Worm (Caenorhabditis elegans) whole organism, L4 larva: ENCODE results near the gene ruvb-2.
A peak's percentile ranks its signal among the peaks of the same experiment; 100 is the strongest.

Source experiments
- F37D6.2 ChIP-seq: sonication (generic microtip); optimal IDR thresholded peaks from 2 replicates; lab custom pipeline; 2016; ENCODE audit warnings: mild to moderate bottlenecking, missing genetic modification characterization, missing compliant biosample characterization
- F49E8.2 ChIP-seq: sonication (generic microtip); optimal IDR thresholded peaks from 2 replicates; lab custom pipeline; 2016; ENCODE audit warnings: missing compliant biosample characterization, mild to moderate bottlenecking, missing genetic modification characterization, borderline replicate concordance
- T26A8.4 ChIP-seq: fragments of 200-800 bp; sonication (Bioruptor generic); IDR thresholded peaks from 2 replicates; pipeline ENCODE4 v1.3.6; 2022; ENCODE audit warnings: missing genetic modification characterization, missing compliant biosample characterization
- Y5F2A.4 ChIP-seq: fragments of 200-800 bp; sonication (Bioruptor generic); optimal IDR thresholded peaks from 2 replicates; lab custom pipeline; 2018; ENCODE audit warnings: mild to moderate bottlenecking, missing genetic modification characterization, missing compliant biosample characterization
- ZK337.2 ChIP-seq: fragments of 200-800 bp; sonication (Bioruptor generic); IDR thresholded peaks from 2 replicates; pipeline ENCODE4 v1.3.6; 2022; ENCODE audit warnings: missing genetic modification reagents, missing genetic modification characterization, missing compliant biosample characterization
- ZK546.5 ChIP-seq, 2 experiments: sonication (generic microtip); optimal IDR thresholded peaks; 2 replicates each; lab custom pipeline; 2017; ENCODE audit warnings: missing biosample characterization in 2 of 2, missing genetic modification characterization in 2 of 2
- aha-1 ChIP-seq: fragments of 150-350 bp; peaks from one replicate; lab custom pipeline; 2014; ENCODE audit warnings: missing biosample characterization, missing genetic modification characterization
- ceh-20 ChIP-seq: fragments of 200-800 bp; sonication (Bioruptor generic); IDR thresholded peaks from 2 replicates; pipeline ENCODE4 v1.3.6; 2022; ENCODE audit warnings: missing genetic modification reagents, missing genetic modification characterization, missing compliant biosample characterization
- ceh-44 ChIP-seq: fragments of 200-800 bp; sonication (Bioruptor generic); IDR thresholded peaks from 2 replicates; pipeline ENCODE4 v1.3.6; 2022; ENCODE audit warnings: missing genetic modification reagents, missing genetic modification characterization, missing compliant biosample characterization
- ctbp-1 ChIP-seq: fragments of 200-800 bp; sonication (Bioruptor generic); IDR thresholded peaks from 2 replicates; pipeline ENCODE4 v1.3.6; 2022; ENCODE audit warnings: missing genetic modification reagents, missing genetic modification characterization, missing compliant biosample characterization
- daf-16 ChIP-seq, 3 experiments: sonication (generic microtip); optimal IDR thresholded peaks; 2 replicates each; lab custom pipeline; 2016 to 2017; ENCODE audit warnings: missing genetic modification characterization in 3 of 3, missing genetic modification reagents in 3 of 3, mild to moderate bottlenecking in 2 of 3, missing compliant biosample characterization in 2 of 3, missing biosample characterization in 1 of 3, moderate library complexity in 1 of 3
- dmd-6 ChIP-seq: fragments of 200-800 bp; sonication (Bioruptor generic); IDR thresholded peaks from 2 replicates; pipeline ENCODE4 v1.3.6; 2022; ENCODE audit warnings: missing genetic modification reagents, missing genetic modification characterization, missing compliant biosample characterization
- dpl-1 ChIP-seq: fragments of 150-350 bp; optimal IDR thresholded peaks from 2 replicates; lab custom pipeline; 2014; ENCODE audit warnings: missing biosample characterization, missing genetic modification reagents, missing genetic modification characterization
- dve-1 ChIP-seq: sonication (generic microtip); optimal IDR thresholded peaks from 2 replicates; lab custom pipeline; 2017; ENCODE audit warnings: antibody characterized with exemption, mild to moderate bottlenecking, missing genetic modification characterization, missing compliant biosample characterization; ENCODE audit not compliant: insufficient read depth
- fkh-10 ChIP-seq: fragments of 150-350 bp; optimal IDR thresholded peaks from 2 replicates; lab custom pipeline; 2014; ENCODE audit warnings: missing biosample characterization, missing genetic modification reagents, missing genetic modification characterization
- hif-1 ChIP-seq, 2 experiments: sonication (generic microtip); optimal IDR thresholded peaks; 2 replicates each; lab custom pipeline; 2016 to 2017; ENCODE audit warnings: missing compliant biosample characterization in 2 of 2, missing genetic modification characterization in 2 of 2, missing genetic modification reagents in 2 of 2, missing genotype in 2 of 2, mild to moderate bottlenecking in 1 of 2
- hlh-11 ChIP-seq: fragments of 200-800 bp; sonication (Bioruptor generic); optimal IDR thresholded peaks from 2 replicates; lab custom pipeline; 2018; ENCODE audit warnings: mild to moderate bottlenecking, missing genetic modification characterization, missing compliant biosample characterization
- hlh-30 ChIP-seq: sonication (generic microtip); optimal IDR thresholded peaks from 2 replicates; lab custom pipeline; 2017; ENCODE audit warnings: antibody characterized with exemption, mild to moderate bottlenecking, missing genetic modification characterization, missing compliant biosample characterization; ENCODE audit not compliant: insufficient read depth
- hmg-1.1 ChIP-seq: fragments of 200-800 bp; sonication (Bioruptor generic); IDR thresholded peaks from 2 replicates; pipeline ENCODE4 v1.3.6; 2022; ENCODE audit warnings: missing genetic modification reagents, missing genetic modification characterization, missing compliant biosample characterization
- lin-13 ChIP-seq: fragments of 150-350 bp; optimal IDR thresholded peaks from 2 replicates; lab custom pipeline; 2014; ENCODE audit warnings: missing biosample characterization, missing genetic modification reagents, missing genetic modification characterization
- lin-38 ChIP-seq: fragments of 200-800 bp; sonication (Bioruptor generic); IDR thresholded peaks from 2 replicates; pipeline ENCODE4 v1.3.6; 2022; ENCODE audit warnings: missing genetic modification reagents, missing genetic modification characterization, missing compliant biosample characterization
- lin-39 ChIP-seq: fragments of 150-350 bp; optimal IDR thresholded peaks from 2 replicates; lab custom pipeline; 2014; ENCODE audit warnings: missing biosample characterization, missing genetic modification reagents, missing genetic modification characterization
- lir-3 ChIP-seq: sonication (generic microtip); optimal IDR thresholded peaks from 2 replicates; lab custom pipeline; 2016; ENCODE audit warnings: mild to moderate bottlenecking, missing genetic modification characterization, missing compliant biosample characterization
- lsy-2 ChIP-seq, 2 experiments: fragments of 150-350 bp in 1 of 2; sonication (generic microtip) in 1 of 2; optimal IDR thresholded peaks; 2 replicates each; lab custom pipeline; 2014 to 2017; ENCODE audit warnings: missing biosample characterization in 2 of 2, missing genetic modification characterization in 2 of 2
- madf-5 ChIP-seq, 2 experiments: fragments of 200-800 bp; sonication (Bioruptor generic); IDR thresholded peaks; 2 replicates each; pipeline ENCODE4 v1.3.6; 2022; ENCODE audit warnings: missing compliant biosample characterization in 2 of 2, missing genetic modification characterization in 2 of 2
- madf-9 ChIP-seq: fragments of 200-800 bp; sonication (Bioruptor generic); conservative IDR thresholded peaks from 2 replicates; pipeline ENCODE4 v1.3.6; 2022; ENCODE audit warnings: missing genetic modification reagents, missing genetic modification characterization, missing compliant biosample characterization
- mdl-1 ChIP-seq, 2 experiments: fragments of 150-350 bp in 1 of 2; sonication (generic microtip) in 1 of 2; optimal IDR thresholded peaks; 2 replicates each; lab custom pipeline; 2014 to 2017; ENCODE audit warnings: missing biosample characterization in 2 of 2, missing genetic modification characterization in 2 of 2
- mep-1 ChIP-seq: fragments of 150-350 bp; sonication (generic microtip); optimal IDR thresholded peaks from 3 replicates; lab custom pipeline; 2014; ENCODE audit warnings: missing biosample characterization, missing genetic modification characterization
- mes-2 ChIP-seq: sonication (generic microtip); optimal IDR thresholded peaks from 2 replicates; lab custom pipeline; 2016; ENCODE audit warnings: missing genotype, mild to moderate bottlenecking, missing genetic modification characterization, missing compliant biosample characterization; ENCODE audit not compliant: poor library complexity, severe bottlenecking
- mxl-2 ChIP-seq: fragments of 200-800 bp; sonication (Bioruptor generic); conservative IDR thresholded peaks from 2 replicates; pipeline ENCODE4 v1.3.6; 2022; ENCODE audit warnings: missing genetic modification reagents, missing genetic modification characterization, missing compliant biosample characterization
- nhr-11 ChIP-seq: fragments of 150-350 bp; optimal IDR thresholded peaks from 2 replicates; lab custom pipeline; 2014; ENCODE audit warnings: missing biosample characterization, missing genetic modification characterization
- nhr-28 ChIP-seq: fragments of 150-350 bp; optimal IDR thresholded peaks from 2 replicates; lab custom pipeline; 2014; ENCODE audit warnings: missing biosample characterization, missing genetic modification characterization
- nhr-48 ChIP-seq: sonication (generic microtip); optimal IDR thresholded peaks from 2 replicates; lab custom pipeline; 2016; ENCODE audit warnings: mild to moderate bottlenecking, missing genetic modification characterization, missing compliant biosample characterization
- nhr-76 ChIP-seq: fragments of 150-350 bp; optimal IDR thresholded peaks from 2 replicates; lab custom pipeline; 2014; ENCODE audit warnings: missing biosample characterization, missing genetic modification characterization
- pha-4 ChIP-seq, 2 experiments: fragments of 150-350 bp in 1 of 2; fragments of 200-800 bp in 1 of 2; sonication (Bioruptor generic) in 1 of 2; IDR thresholded peaks in 1 of 2; optimal IDR thresholded peaks in 1 of 2; 2 replicates each; pipeline versions ENCODE4 v1.3.6 to Lab custom; 2014 to 2022; ENCODE audit warnings: missing genetic modification characterization in 2 of 2, missing genetic modification reagents in 2 of 2, missing biosample characterization in 1 of 2, missing compliant biosample characterization in 1 of 2
- rbr-2 ChIP-seq: sonication (generic microtip); optimal IDR thresholded peaks from 2 replicates; lab custom pipeline; 2016; ENCODE audit warnings: missing genotype, missing genetic modification characterization, missing compliant biosample characterization
- snpc-4 ChIP-seq: fragments of 150-350 bp; optimal IDR thresholded peaks from 2 replicates; lab custom pipeline; 2014; ENCODE audit warnings: missing biosample characterization, missing genetic modification characterization
- spr-1 ChIP-seq: sonication (generic microtip); optimal IDR thresholded peaks from 2 replicates; lab custom pipeline; 2016; ENCODE audit warnings: mild to moderate bottlenecking, missing genetic modification characterization, missing compliant biosample characterization
- spr-3 ChIP-seq: fragments of 200-800 bp; sonication (Bioruptor generic); optimal IDR thresholded peaks from 2 replicates; lab custom pipeline; 2018; ENCODE audit warnings: mild to moderate bottlenecking, missing genetic modification characterization, missing compliant biosample characterization
- tra-1 ChIP-seq: fragments of 200-800 bp; sonication (Bioruptor generic); IDR thresholded peaks from 2 replicates; pipeline ENCODE4 v1.3.6; 2022; ENCODE audit warnings: missing genetic modification reagents, missing genetic modification characterization, missing compliant biosample characterization
- unc-62 ChIP-seq, 3 experiments: fragments of 150-350 bp in 1 of 3; sonication (generic microtip); optimal IDR thresholded peaks in 2 of 3; peaks in 1 of 3; 1 replicate in 1 of 3; 2 replicates in 2 of 3; lab custom pipeline; 2014 to 2017; ENCODE audit warnings: missing biosample characterization in 3 of 3, missing genetic modification characterization in 3 of 3, missing genetic modification reagents in 3 of 3, missing genotype in 1 of 3
- zfp-2 ChIP-seq: sonication (generic microtip); optimal IDR thresholded peaks from 2 replicates; lab custom pipeline; 2016; ENCODE audit warnings: mild to moderate bottlenecking, missing genetic modification characterization, missing compliant biosample characterization
- zfp-3 ChIP-seq: fragments of 200-800 bp; sonication (Bioruptor generic); conservative IDR thresholded peaks from 2 replicates; pipeline ENCODE4 v1.3.6; 2022; ENCODE audit warnings: missing genetic modification reagents, missing genetic modification characterization, missing compliant biosample characterization
- ztf-7 ChIP-seq: fragments of 150-350 bp; optimal IDR thresholded peaks from 2 replicates; lab custom pipeline; 2014; ENCODE audit warnings: missing biosample characterization, missing genetic modification characterization

Gene ruvb-2

DNA sequence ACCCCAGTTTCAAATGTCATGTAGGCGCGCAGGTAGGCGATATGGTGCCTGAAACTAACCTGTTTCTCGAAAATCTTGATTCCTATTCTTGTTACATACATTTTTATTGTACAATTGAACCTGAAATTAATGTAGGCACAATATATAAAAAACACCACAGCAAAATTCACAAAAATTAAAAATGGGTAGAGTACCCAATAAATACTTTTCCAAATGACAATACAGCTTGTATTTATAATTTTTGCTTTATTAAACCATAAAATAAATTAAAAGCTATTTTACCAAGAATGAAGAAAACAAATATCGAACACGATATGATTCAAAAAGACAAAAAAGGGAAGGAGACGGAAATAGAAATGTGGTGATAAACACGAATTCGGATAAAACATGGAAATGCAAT, 35.9 kb downstream of the ruvb-2 start, which contains the start of gene tre-2:
TSS of gene tre-2 (minus strand) at position 101 of the 400 bp plus-strand sequence.
- TF ChIP-seq nhr-76 (tag; lab: Kevin White, UChicago) = no peak
- TF ChIP-seq hlh-11 (tag; lab: Kevin White, UChicago) = no peak
- TF ChIP-seq aha-1 (tag; lab: Kevin White, UChicago) = no peak
- no peak for TF ChIP-seq mes-2 (tag; lab: Kevin White, UChicago)

DNA sequence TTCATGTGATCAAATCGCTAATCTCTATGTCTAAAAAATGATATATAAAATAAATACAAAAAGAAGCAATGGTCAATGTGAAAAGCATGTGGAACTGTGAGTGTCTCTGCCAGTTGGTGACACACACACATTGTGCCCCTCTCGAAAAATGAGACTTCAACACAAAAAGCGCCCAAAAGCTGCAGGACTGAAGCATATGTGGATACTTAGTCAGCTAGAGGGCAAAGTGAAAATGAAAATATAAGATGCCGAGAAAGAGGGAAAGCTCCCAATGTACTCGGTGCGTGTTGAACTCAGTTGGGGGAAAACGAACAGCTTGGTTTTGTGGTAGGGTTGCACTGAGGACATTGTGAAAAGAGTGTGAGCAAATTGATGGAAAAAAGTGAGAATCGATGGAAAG, 38.0 kb downstream of the ruvb-2 start:
- TF ChIP-seq F37D6.2 (tag; lab: Kevin White, UChicago) = peak; percentile 55
- peak; percentile 36; the same call in 1 of the 2 replicates for TF ChIP-seq ctbp-1 (GFP tag; lab: Robert Waterston, UW)
- peak; percentile 98 for TF ChIP-seq nhr-48 (tag; lab: Kevin White, UChicago)
- TF ChIP-seq ZK337.2 = no peak
- 0 out of 2 replicates have a peak, but pooled peaks have one; percentile 63 for TF ChIP-seq ceh-20
- TF ChIP-seq hlh-30 = peak; percentile 62
- TF ChIP-seq lin-38 (GFP tag; lab: Robert Waterston, UW) = 0 out of 2 replicates have a peak, but pooled peaks have one; percentile 10
- peak; percentile 7; the same call in 1 of the 2 replicates for TF ChIP-seq pha-4 (GFP tag; IDR thresholded peaks at IDR 0.05; lab: Robert Waterston, UW)
- peak; percentile 38 for TF ChIP-seq pha-4 (tag; optimal IDR thresholded peaks at IDR 0.05; lab: Kevin White, UChicago)
- TF ChIP-seq hif-1 (tag; optimal IDR thresholded peaks at IDR 0.05; lab: Kevin White, UChicago) = peak in 1 of 2 experiments; percentile 60
- TF ChIP-seq Y5F2A.4 (GFP tag; lab: Kevin White, UChicago) = no peak
- peak; percentile 47 for TF ChIP-seq nhr-28 (tag; lab: Kevin White, UChicago)
- TF ChIP-seq nhr-11 (tag; lab: Kevin White, UChicago) = peak; percentile 55
- no peak for TF ChIP-seq unc-62 (GFP tag; optimal IDR thresholded peaks at IDR 0.05 in 1 of 2; lab: Kevin White, UChicago)
- no peak for TF ChIP-seq unc-62 (tag; optimal IDR thresholded peaks at IDR 0.05; lab: Kevin White, UChicago)
- TF ChIP-seq dmd-6 = peak; percentile 77
- peak; percentile 48; the same call in 1 of the 2 replicates for TF ChIP-seq hmg-1.1 (GFP tag; lab: Robert Waterston, UW)
- TF ChIP-seq mes-2 (tag; lab: Kevin White, UChicago) = peak; percentile 31
- TF ChIP-seq lsy-2 (tag; optimal IDR thresholded peaks at IDR 0.05; lab: Kevin White, UChicago) = peak; percentile 49 to 73
- TF ChIP-seq hlh-11 (tag; lab: Kevin White, UChicago) = peak; percentile 85
- TF ChIP-seq dve-1 (tag; lab: Kevin White, UChicago) = peak; percentile 12
- TF ChIP-seq zfp-2 (tag; lab: Kevin White, UChicago) = no peak
- TF ChIP-seq mep-1 (tag; lab: Kevin White, UChicago) = peak; percentile 69
- TF ChIP-seq zfp-3 (GFP tag; lab: Robert Waterston, UW) = no peak
- TF ChIP-seq mdl-1 (tag; optimal IDR thresholded peaks at IDR 0.05; lab: Kevin White, UChicago) = peak in 1 of 2 experiments; percentile 53
- peak in 1 of 2 experiments; percentile 54 for TF ChIP-seq daf-16 (GFP tag; optimal IDR thresholded peaks at IDR 0.05; lab: Kevin White, UChicago)
- TF ChIP-seq daf-16 (tag; optimal IDR thresholded peaks at IDR 0.05; lab: Kevin White, UChicago) = no peak
- no peak for TF ChIP-seq ztf-7
- peak; percentile 66 for TF ChIP-seq rbr-2 (tag; lab: Kevin White, UChicago)
- TF ChIP-seq madf-9 (GFP tag; lab: Robert Waterston, UW) = 0 out of 2 replicates have a peak, but pooled peaks have one; percentile 11
- peak; percentile 14 for TF ChIP-seq fkh-10
- TF ChIP-seq mxl-2 (GFP tag; lab: Robert Waterston, UW) = peak; percentile 85

DNA sequence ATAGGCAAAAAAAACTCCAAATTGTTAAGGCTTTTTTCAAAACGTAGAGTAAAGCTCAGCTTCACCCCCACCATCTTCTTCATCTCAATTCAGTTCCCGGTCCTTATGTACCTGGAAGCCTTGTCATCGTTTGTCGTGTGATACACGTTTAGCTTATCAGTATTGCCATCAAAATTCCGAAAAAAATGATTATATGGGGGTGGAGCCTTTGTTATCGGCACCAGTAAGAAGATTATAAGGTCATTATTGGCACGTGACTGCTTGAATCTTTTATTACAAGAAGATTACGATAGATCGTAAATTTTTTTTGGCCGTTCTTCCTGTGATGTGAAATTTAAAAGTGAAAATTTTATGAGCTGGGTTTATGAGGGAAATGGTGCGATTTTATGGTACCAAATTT, 38.8 kb downstream of the ruvb-2 start:
- TF ChIP-seq mes-2 (tag; lab: Kevin White, UChicago) = peak; percentile 35
- TF ChIP-seq T26A8.4 (GFP tag; lab: Robert Waterston, UW) = no peak
- no peak for TF ChIP-seq lin-13
- TF ChIP-seq snpc-4 (tag; lab: Kevin White, UChicago) = no peak
- TF ChIP-seq fkh-10 = no peak
- no peak for TF ChIP-seq hmg-1.1 (GFP tag; lab: Robert Waterston, UW)
- TF ChIP-seq madf-9 (GFP tag; lab: Robert Waterston, UW) = no peak
- TF ChIP-seq F49E8.2 (tag; lab: Kevin White, UChicago) = no peak
- no peak for TF ChIP-seq lin-39
- no peak for TF ChIP-seq spr-1 (tag; lab: Kevin White, UChicago)
- peak; percentile 76 for TF ChIP-seq tra-1 (GFP tag; lab: Robert Waterston, UW)
- no peak for TF ChIP-seq ceh-44 (GFP tag; lab: Robert Waterston, UW)
- no peak for TF ChIP-seq lir-3 (tag; lab: Kevin White, UChicago)
- peak in 1 of 2 experiments; percentile 33 for TF ChIP-seq lsy-2 (tag; optimal IDR thresholded peaks at IDR 0.05; lab: Kevin White, UChicago)
- TF ChIP-seq ZK546.5 (tag; optimal IDR thresholded peaks at IDR 0.05; lab: Kevin White, UChicago) = no peak
- TF ChIP-seq madf-5 (GFP tag; IDR thresholded peaks at IDR 0.05; lab: Robert Waterston, UW) = no peak
- TF ChIP-seq dpl-1 (GFP tag; lab: Kevin White, UChicago) = no peak
- TF ChIP-seq spr-3 = no peak
